Fruit fly (Drosophila melanogaster) whole organism, pupa: ENCODE results near the gene zf30C.

Source experiments
- CG17806 ChIP-seq: fragments of 200-800 bp; sonication (Bioruptor generic); optimal IDR thresholded peaks from 2 replicates; lab custom pipeline; 2018; ENCODE audit warnings: missing biosample characterization, mild to moderate bottlenecking, missing genetic modification characterization, moderate library complexity
- CG34367 ChIP-seq: fragments of 200-800 bp; sonication (Bioruptor generic); optimal IDR thresholded peaks from 2 replicates; lab custom pipeline; 2018; ENCODE audit warnings: missing biosample characterization, mild to moderate bottlenecking, missing genetic modification characterization
- CG9948 ChIP-seq: fragments of 200-800 bp; sonication (Bioruptor generic); optimal IDR thresholded peaks from 2 replicates; lab custom pipeline; 2018; ENCODE audit warnings: missing biosample characterization, mild to moderate bottlenecking, missing genetic modification characterization, moderate library complexity
- D1 ChIP-seq: fragments of 200-800 bp; sonication (Bioruptor generic); optimal IDR thresholded peaks from 2 replicates; lab custom pipeline; 2018; ENCODE audit warnings: missing biosample characterization, mild to moderate bottlenecking, missing genetic modification characterization, moderate library complexity
- Pif1A ChIP-seq: fragments of 200-800 bp; sonication (Bioruptor generic); optimal IDR thresholded peaks from 3 replicates; lab custom pipeline; 2016; ENCODE audit warnings: missing biosample characterization, missing genetic modification characterization

DNA sequence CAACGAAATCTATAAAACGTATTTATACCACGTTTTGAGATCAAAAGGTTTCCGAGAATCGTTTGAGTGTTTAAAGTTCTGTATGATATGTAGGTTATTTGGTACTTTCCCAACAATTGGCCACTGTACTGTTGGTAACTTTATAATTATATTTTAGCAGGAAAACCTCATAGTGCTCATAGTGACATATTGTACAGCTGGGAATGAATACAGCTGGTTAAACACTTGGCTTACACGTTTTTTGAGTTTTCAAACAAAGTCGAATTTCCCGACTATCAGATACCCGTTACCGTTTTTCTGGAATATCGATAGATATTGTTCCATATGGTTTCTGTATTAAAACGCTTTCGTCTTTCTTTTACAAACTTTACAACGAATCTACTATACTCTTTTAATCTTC lies 20.3 kb downstream of the zf30C start:
- TF ChIP-seq Pif1A (GFP tag; lab: Kevin White, UChicago): no peak
- TF ChIP-seq CG34367 (tag; lab: Kevin White, UChicago): no peak
- TF ChIP-seq CG9948: no peak
- no peak for TF ChIP-seq D1 (tag; lab: Kevin White, UChicago)
- TF ChIP-seq CG17806 (tag; lab: Kevin White, UChicago): no peak
